Worm (Caenorhabditis elegans): ENCODE results near the gene C14B1.3.

C14B1.3 gene

ce11 chrIII:3726443-3726842 lies 23.1 kb downstream of the C14B1.3 start, which contains the start of gene gldi-5:
Gene gldi-5 (minus strand): TSS chrIII:3726500.
- TF ChIP-seq tra-1 (GFP tag; IDR thresholded peaks at IDR 0.05) (no peak), dmd-9 (GFP tag; IDR thresholded peaks at IDR 0.05) (no peak), php-3 (GFP tag; IDR thresholded peaks at IDR 0.05) (no peak), vab-7 (GFP tag; IDR thresholded peaks at IDR 0.05) (no peak)

- TF ChIP-seq F49E8.2 (tag; optimal IDR thresholded peaks at IDR 0.05; ENCODE audit: borderline replicate concordance): no peak
- no peak for TF ChIP-seq gei-8 (GFP tag; optimal IDR thresholded peaks at IDR 0.05)
- TF ChIP-seq vab-7 (GFP tag; IDR thresholded peaks at IDR 0.05): no peak
- TF ChIP-seq dpl-1 (GFP tag; optimal IDR thresholded peaks at IDR 0.05): no peak
- TF ChIP-seq nhr-102 (tag; optimal IDR thresholded peaks at IDR 0.05): no peak
- no peak for TF ChIP-seq F26F4.8 (GFP tag; conservative IDR thresholded peaks at IDR 0.05)
- TF ChIP-seq Y75B8A.6 (GFP tag; IDR thresholded peaks at IDR 0.05): no peak
- TF ChIP-seq pha-4 (GFP tag; IDR thresholded peaks at IDR 0.05): no peak
- TF ChIP-seq pha-4 (tag; optimal IDR thresholded peaks at IDR 0.05): no peak
- no peak for TF ChIP-seq unc-39 (tag; optimal IDR thresholded peaks at IDR 0.05)
- no peak for TF ChIP-seq hif-1 (tag; optimal IDR thresholded peaks at IDR 0.05)
- no peak for TF ChIP-seq ztf-7 (tag; optimal IDR thresholded peaks at IDR 0.05)
- TF ChIP-seq lin-15B (tag; optimal IDR thresholded peaks at IDR 0.05): no peak
- TF ChIP-seq mxl-3 (GFP tag; optimal IDR thresholded peaks at IDR 0.05): no peak
- TF ChIP-seq nhr-28 (tag; optimal IDR thresholded peaks at IDR 0.05): no peak
- TF ChIP-seq saeg-2 (GFP tag; IDR thresholded peaks at IDR 0.05): no peak
- TF ChIP-seq zip-11 (GFP tag; IDR thresholded peaks at IDR 0.05): no peak
- no peak for TF ChIP-seq nhr-42 (GFP tag; IDR thresholded peaks at IDR 0.05)
- TF ChIP-seq egl-43 (GFP tag; IDR thresholded peaks at IDR 0.05): no peak
- TF ChIP-seq nhr-111 (GFP tag; optimal IDR thresholded peaks at IDR 0.05): no peak
Observed at ce11 chrIII:3729520-3729919, 26.2 kb downstream of the C14B1.3 start, which contains the start of gene F34D10.9. Gene F34D10.9 (minus strand): TSS chrIII:3729620.

ce11 chrIII:3730475-3730874 lies 27.1 kb downstream of the C14B1.3 start, which contains the start of gene F34D10.8:
Gene F34D10.8 (plus strand): TSS chrIII:3730775.
- TF ChIP-seq Y48G9A.11 (GFP tag; IDR thresholded peaks at IDR 0.05) (no peak), lin-29 (GFP tag; IDR thresholded peaks at IDR 0.05) (no peak), nhr-42 (GFP tag; IDR thresholded peaks at IDR 0.05) (no peak), arid-1 (GFP tag; conservative IDR thresholded peaks at IDR 0.05) (no peak), Y5F2A.4 (GFP tag; optimal IDR thresholded peaks at IDR 0.05) (no peak), spr-3 (GFP tag; optimal IDR thresholded peaks at IDR 0.05) (no peak), zag-1 (tag; optimal IDR thresholded peaks at IDR 0.05) (no peak), lin-38 (GFP tag; IDR thresholded peaks at IDR 0.05) (no peak), ceh-32 (tag; optimal IDR thresholded peaks at IDR 0.05; ENCODE audit: poor library complexity) (no peak)

- TF ChIP-seq mes-2 (tag; optimal IDR thresholded peaks at IDR 0.05; ENCODE audit: poor library complexity, severe bottlenecking) (peak; percentile 48), D1046.2 (GFP tag; IDR thresholded peaks at IDR 0.05) (no peak), lsy-2 (tag; optimal IDR thresholded peaks at IDR 0.05) (peak in 1 of 2 experiments; percentile 32), hif-1 (tag; optimal IDR thresholded peaks at IDR 0.05) (no peak)
Observed at ce11 chrIII:3734007-3734406, 30.6 kb downstream of the C14B1.3 start, which contains the start of gene F34D10.3. Gene F34D10.3 (plus strand): TSS chrIII:3734255.

- TF ChIP-seq dpl-1 (GFP tag; optimal IDR thresholded peaks at IDR 0.05) (peak; percentile 58), nhr-28 (tag; optimal IDR thresholded peaks at IDR 0.05) (no peak), ceh-32 (tag; optimal IDR thresholded peaks at IDR 0.05; ENCODE audit: poor library complexity) (no peak), lin-39 (tag; optimal IDR thresholded peaks at IDR 0.05) (no peak), aha-1 (tag) (no peak), mxl-3 (GFP tag; optimal IDR thresholded peaks at IDR 0.05) (no peak), lin-38 (GFP tag; IDR thresholded peaks at IDR 0.05) (peak; percentile 71), zip-11 (GFP tag; IDR thresholded peaks at IDR 0.05) (no peak), unc-62 (GFP tag; optimal IDR thresholded peaks at IDR 0.05 in 1 of 2) (no peak), unc-62 (tag; optimal IDR thresholded peaks at IDR 0.05) (no peak), ZK337.2 (GFP tag; IDR thresholded peaks at IDR 0.05) (no peak), mdt-29 (GFP tag; IDR thresholded peaks at IDR 0.05) (no peak), mes-2 (tag; optimal IDR thresholded peaks at IDR 0.05; ENCODE audit: poor library complexity, severe bottlenecking) (peak; percentile 15), nhr-42 (GFP tag; IDR thresholded peaks at IDR 0.05) (no peak), ceh-82 (tag; optimal IDR thresholded peaks at IDR 0.05) (no peak), fos-1 (tag; optimal IDR thresholded peaks at IDR 0.05) (no peak), daf-8 (GFP tag; IDR thresholded peaks at IDR 0.05) (no peak), lsy-2 (tag; optimal IDR thresholded peaks at IDR 0.05) (peak in 1 of 2 experiments; percentile 33), lir-3 (tag; optimal IDR thresholded peaks at IDR 0.05) (no peak)
Observed at ce11 chrIII:3734990-3735389, 31.6 kb downstream of the C14B1.3 start, which contains the start of gene evl-18. Gene evl-18 (minus strand): TSS chrIII:3735039.
